Worm (Caenorhabditis elegans) whole organism, L3 larva: Measurements from ENCODE around the gene R07E3.7.

Source experiments
- R02D3.7 ChIP-seq: fragments of 150-350 bp; optimal IDR thresholded peaks from 2 replicates; lab custom pipeline; 2014; ENCODE audit warnings: missing biosample characterization, missing genetic modification characterization
- ZK546.5 ChIP-seq: sonication (generic microtip); optimal IDR thresholded peaks from 2 replicates; lab custom pipeline; 2017; ENCODE audit warnings: missing biosample characterization, missing genetic modification characterization
- ama-1 ChIP-seq: fragments of 150-350 bp; optimal IDR thresholded peaks from 2 replicates; lab custom pipeline; 2018
- ceh-28 ChIP-seq: fragments of 150-350 bp; optimal IDR thresholded peaks from 2 replicates; lab custom pipeline; 2014; ENCODE audit warnings: missing biosample characterization, missing genetic modification reagents, missing genetic modification characterization
- ceh-82 ChIP-seq: fragments of 150-350 bp; optimal IDR thresholded peaks from 2 replicates; lab custom pipeline; 2014; ENCODE audit warnings: missing biosample characterization, missing genetic modification characterization
- ceh-9 ChIP-seq: sonication (generic microtip); optimal IDR thresholded peaks from 2 replicates; lab custom pipeline; 2018; ENCODE audit warnings: missing biosample characterization, missing genetic modification characterization
- egl-27 ChIP-seq: sonication (generic microtip); optimal IDR thresholded peaks from 4 replicates; lab custom pipeline; 2017; ENCODE audit warnings: missing biosample characterization, missing genetic modification reagents, missing genetic modification characterization
- egl-5 ChIP-seq: fragments of 150-350 bp; optimal IDR thresholded peaks from 2 replicates; lab custom pipeline; 2017; ENCODE audit warnings: missing biosample characterization, missing genetic modification reagents, missing genetic modification characterization, inconsistent platforms
- elt-1 ChIP-seq: fragments of 150-350 bp; optimal IDR thresholded peaks from 2 replicates; lab custom pipeline; 2014; ENCODE audit warnings: missing biosample characterization, missing genetic modification characterization
- elt-2 ChIP-seq: sonication (generic microtip); optimal IDR thresholded peaks from 2 replicates; lab custom pipeline; 2016; ENCODE audit warnings: missing genetic modification reagents, mild to moderate bottlenecking, missing genetic modification characterization, missing compliant biosample characterization
- elt-3 ChIP-seq, 3 experiments: fragments of 150-350 bp in 1 of 3; sonication (generic microtip) in 2 of 3; optimal IDR thresholded peaks; 2 replicates in 2 of 3; 4 replicates in 1 of 3; lab custom pipeline; 2014 to 2017; ENCODE audit warnings: missing biosample characterization in 3 of 3, missing genetic modification characterization in 3 of 3
- eor-1 ChIP-seq, 2 experiments: fragments of 150-350 bp; optimal IDR thresholded peaks; 2 replicates each; lab custom pipeline; 2014 to 2018; ENCODE audit warnings: missing biosample characterization in 2 of 2, missing genetic modification characterization in 2 of 2
- fkh-10 ChIP-seq: sonication (generic microtip); optimal IDR thresholded peaks from 2 replicates; lab custom pipeline; 2017; ENCODE audit warnings: missing biosample characterization, missing genetic modification reagents, missing genetic modification characterization
- fkh-2 ChIP-seq: fragments of 150-350 bp; optimal IDR thresholded peaks from 2 replicates; lab custom pipeline; 2014; ENCODE audit warnings: missing biosample characterization, missing genetic modification reagents, missing genetic modification characterization
- fos-1 ChIP-seq: fragments of 150-350 bp; optimal IDR thresholded peaks from 2 replicates; lab custom pipeline; 2014; ENCODE audit warnings: missing biosample characterization, missing genetic modification characterization
- hmg-11 ChIP-seq: sonication (generic microtip); optimal IDR thresholded peaks from 2 replicates; lab custom pipeline; 2016; ENCODE audit warnings: missing genetic modification characterization, missing compliant biosample characterization
- jun-1 ChIP-seq: fragments of 150-350 bp; optimal IDR thresholded peaks from 2 replicates; lab custom pipeline; 2014; ENCODE audit warnings: missing biosample characterization, missing genetic modification reagents, missing genetic modification characterization
- lin-15B ChIP-seq: fragments of 150-350 bp; optimal IDR thresholded peaks from 2 replicates; lab custom pipeline; 2014; ENCODE audit warnings: missing biosample characterization, missing genetic modification characterization
- lin-39 ChIP-seq: fragments of 150-350 bp; optimal IDR thresholded peaks from 2 replicates; lab custom pipeline; 2018; ENCODE audit warnings: missing biosample characterization, missing genetic modification reagents, missing genetic modification characterization
- lsy-12 ChIP-seq: sonication (generic microtip); optimal IDR thresholded peaks from 2 replicates; lab custom pipeline; 2016; ENCODE audit warnings: mild to moderate bottlenecking, missing genetic modification characterization, missing compliant biosample characterization
- mdl-1 ChIP-seq: fragments of 150-350 bp; optimal IDR thresholded peaks from 2 replicates; lab custom pipeline; 2014; ENCODE audit warnings: missing biosample characterization, missing genetic modification characterization
- mml-1 ChIP-seq: fragments of 150-350 bp; sonication (generic microtip); optimal IDR thresholded peaks from 3 replicates; lab custom pipeline; 2014; ENCODE audit warnings: missing biosample characterization, missing genetic modification characterization
- nfya-1 ChIP-seq: sonication (generic microtip); optimal IDR thresholded peaks from 2 replicates; lab custom pipeline; 2017; ENCODE audit warnings: missing genetic modification characterization, mild to moderate bottlenecking, missing compliant biosample characterization, antibody characterized with exemption, moderate library complexity; ENCODE audit not compliant: insufficient read depth
- nhr-23 ChIP-seq: fragments of 150-350 bp; optimal IDR thresholded peaks from 2 replicates; lab custom pipeline; 2014; ENCODE audit warnings: missing biosample characterization, missing genetic modification reagents, missing genetic modification characterization
- nhr-237 ChIP-seq: fragments of 150-350 bp; optimal IDR thresholded peaks from 2 replicates; lab custom pipeline; 2014; ENCODE audit warnings: missing biosample characterization, missing genetic modification characterization
- nhr-25 ChIP-seq: sonication (generic microtip); optimal IDR thresholded peaks from 2 replicates; lab custom pipeline; 2017; ENCODE audit warnings: missing biosample characterization, missing genetic modification characterization
- nhr-28 ChIP-seq: fragments of 150-350 bp; optimal IDR thresholded peaks from 2 replicates; lab custom pipeline; 2014; ENCODE audit warnings: missing biosample characterization, missing genetic modification characterization
- nhr-43 ChIP-seq: sonication (generic microtip); optimal IDR thresholded peaks from 2 replicates; lab custom pipeline; 2016; ENCODE audit warnings: mild to moderate bottlenecking, missing genetic modification characterization, missing compliant biosample characterization; ENCODE audit not compliant: poor library complexity, severe bottlenecking
- nhr-76 ChIP-seq: fragments of 150-350 bp; sonication (generic microtip); optimal IDR thresholded peaks from 5 replicates; lab custom pipeline; 2014; ENCODE audit warnings: missing biosample characterization, missing genetic modification characterization
- nhr-77 ChIP-seq: fragments of 150-350 bp; optimal IDR thresholded peaks from 2 replicates; lab custom pipeline; 2014; ENCODE audit warnings: missing biosample characterization, missing genetic modification characterization
- pha-4 ChIP-seq: fragments of 150-350 bp; optimal IDR thresholded peaks from 2 replicates; lab custom pipeline; 2014; ENCODE audit warnings: missing biosample characterization, missing genetic modification reagents, missing genetic modification characterization
- pqm-1 ChIP-seq: fragments of 150-350 bp; optimal IDR thresholded peaks from 2 replicates; lab custom pipeline; 2017; ENCODE audit warnings: missing biosample characterization, missing genetic modification characterization, inconsistent platforms
- sea-2 ChIP-seq: fragments of 150-350 bp; sonication (generic microtip); optimal IDR thresholded peaks from 4 replicates; lab custom pipeline; 2014; ENCODE audit warnings: missing biosample characterization, missing genetic modification reagents, missing genetic modification characterization
- skn-1 ChIP-seq: fragments of 150-350 bp; optimal IDR thresholded peaks from 2 replicates; lab custom pipeline; 2014; ENCODE audit warnings: missing biosample characterization, missing genetic modification characterization
- snpc-4 ChIP-seq: fragments of 150-350 bp; optimal IDR thresholded peaks from 2 replicates; lab custom pipeline; 2014; ENCODE audit warnings: missing biosample characterization, missing genetic modification characterization
- tbx-2 ChIP-seq: sonication (generic microtip); optimal IDR thresholded peaks from 2 replicates; lab custom pipeline; 2016; ENCODE audit warnings: mild to moderate bottlenecking, missing genetic modification characterization, missing compliant biosample characterization
- unc-62 ChIP-seq: fragments of 150-350 bp; sonication (generic microtip); optimal IDR thresholded peaks from 4 replicates; lab custom pipeline; 2014; ENCODE audit warnings: missing biosample characterization, missing genetic modification reagents, missing genetic modification characterization
- zag-1 ChIP-seq: fragments of 150-350 bp; optimal IDR thresholded peaks from 2 replicates; lab custom pipeline; 2014; ENCODE audit warnings: missing biosample characterization, missing genetic modification characterization
- ztf-4 ChIP-seq: fragments of 150-350 bp; optimal IDR thresholded peaks from 2 replicates; lab custom pipeline; 2014; ENCODE audit warnings: missing biosample characterization, missing genetic modification characterization

R07E3.7 gene

DNA sequence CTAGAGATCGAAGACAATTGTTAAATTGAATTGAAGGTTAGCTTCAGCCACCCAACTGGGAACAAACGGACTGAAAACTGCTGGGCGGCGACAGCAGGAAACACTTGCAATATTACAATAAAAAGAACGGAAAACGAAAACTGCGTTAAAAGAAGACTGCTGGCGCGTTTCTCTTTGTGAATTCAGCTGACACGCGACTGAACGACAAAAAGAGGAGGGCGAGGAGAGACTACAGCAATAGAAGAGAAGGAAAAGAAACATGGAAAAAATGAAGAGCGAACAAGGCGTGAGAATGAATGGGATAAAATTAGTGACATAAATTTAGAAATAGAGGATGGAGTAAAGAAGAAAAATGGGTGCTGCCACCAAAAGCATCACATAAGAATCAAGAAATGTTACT, 22.1 kb upstream of the R07E3.7 start:
- TF ChIP-seq fkh-10 (GFP tag; lab: Kevin White, UChicago), result peak; percentile 69
- peak; percentile 83 for TF ChIP-seq lsy-12 (tag; lab: Kevin White, UChicago)
- TF ChIP-seq lin-39 (tag; lab: Kevin White, UChicago), result peak; percentile 57
- TF ChIP-seq nfya-1 (tag; lab: Kevin White, UChicago), result peak; percentile 91
- TF ChIP-seq ceh-28 (tag; lab: Kevin White, UChicago), result peak; percentile 73
- TF ChIP-seq ceh-82 (tag; lab: Kevin White, UChicago), result peak; percentile 53
- peak; percentile 98 for TF ChIP-seq nhr-23 (tag; lab: Kevin White, UChicago)
- peak; percentile 68 for TF ChIP-seq lin-15B (tag; lab: Kevin White, UChicago)
- TF ChIP-seq egl-5 (tag; lab: Kevin White, UChicago), result peak; percentile 88
- no peak for TF ChIP-seq mml-1 (tag; lab: Kevin White, UChicago)
- TF ChIP-seq jun-1, result peak; percentile 86
- no peak for TF ChIP-seq nhr-28 (tag; lab: Kevin White, UChicago)
- TF ChIP-seq pha-4 (tag; lab: Kevin White, UChicago), result peak; percentile 89
- TF ChIP-seq nhr-77 (tag; lab: Kevin White, UChicago), result no peak
- TF ChIP-seq nhr-25 (tag; lab: Kevin White, UChicago), result peak; percentile 97
- TF ChIP-seq pqm-1 (tag; lab: Kevin White, UChicago), result peak; percentile 62
- TF ChIP-seq zag-1 (tag; lab: Kevin White, UChicago), result no peak
- TF ChIP-seq R02D3.7 (tag; lab: Kevin White, UChicago), result peak; percentile 32
- TF ChIP-seq elt-1 (tag; lab: Kevin White, UChicago), result peak; percentile 5
- TF ChIP-seq ztf-4 (tag; lab: Kevin White, UChicago), result peak; percentile 1
- TF ChIP-seq tbx-2 (tag; lab: Kevin White, UChicago), result peak; percentile 72
- TF ChIP-seq hmg-11 (tag; lab: Kevin White, UChicago), result peak; percentile 91
- peak; percentile 39 for TF ChIP-seq ama-1 (lab: Kevin White, UChicago)
- TF ChIP-seq mdl-1, result peak; percentile 82
- TF ChIP-seq nhr-43 (tag; lab: Kevin White, UChicago), result peak; percentile 81
- peak; percentile 83 for TF ChIP-seq snpc-4 (tag; lab: Kevin White, UChicago)
- peak; percentile 65 for TF ChIP-seq elt-2 (tag; lab: Kevin White, UChicago)
- peak; percentile 46 for TF ChIP-seq egl-27 (tag; lab: Kevin White, UChicago)
- no peak for TF ChIP-seq unc-62 (GFP tag; lab: Kevin White, UChicago)
- TF ChIP-seq skn-1, result peak; percentile 61
- no peak for TF ChIP-seq elt-3 (tag; optimal IDR thresholded peaks at IDR 0.05; lab: Kevin White, UChicago)
- no peak for TF ChIP-seq nhr-76

DNA sequence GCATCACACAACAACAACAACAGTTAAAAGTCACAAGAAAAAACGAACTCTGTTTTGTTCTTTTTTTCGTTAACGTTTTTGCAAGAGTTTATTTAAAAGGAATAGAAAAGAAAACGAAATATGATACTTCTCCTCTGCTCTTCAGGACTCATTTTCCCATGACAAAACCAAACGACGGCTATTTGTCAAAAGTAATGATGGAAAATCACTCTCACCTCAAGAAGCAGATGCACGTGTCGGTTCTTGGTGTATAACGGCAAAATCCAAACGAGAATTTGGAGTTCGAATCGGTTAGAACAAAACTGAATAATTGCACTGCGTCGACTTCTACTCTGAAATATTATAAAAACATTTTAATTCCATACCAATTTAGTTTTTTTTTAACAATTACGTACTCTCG, 21.4 kb upstream of the R07E3.7 start:
- TF ChIP-seq nhr-25 (tag; lab: Kevin White, UChicago) (no peak), ZK546.5 (tag; lab: Kevin White, UChicago) (no peak), mml-1 (tag; lab: Kevin White, UChicago) (no peak), nhr-43 (tag; lab: Kevin White, UChicago) (no peak), lin-39 (tag; lab: Kevin White, UChicago) (no peak), elt-3 (tag; optimal IDR thresholded peaks at IDR 0.05; lab: Kevin White, UChicago) (no peak), ceh-82 (tag; lab: Kevin White, UChicago) (no peak), nhr-237 (no peak), lsy-12 (tag; lab: Kevin White, UChicago) (no peak), elt-1 (tag; lab: Kevin White, UChicago) (no peak), fkh-2 (tag; lab: Kevin White, UChicago) (no peak), nhr-76 (no peak), unc-62 (GFP tag; lab: Kevin White, UChicago) (no peak), sea-2 (GFP tag; lab: Kevin White, UChicago) (no peak), ztf-4 (tag; lab: Kevin White, UChicago) (no peak), hmg-11 (tag; lab: Kevin White, UChicago) (no peak)

DNA sequence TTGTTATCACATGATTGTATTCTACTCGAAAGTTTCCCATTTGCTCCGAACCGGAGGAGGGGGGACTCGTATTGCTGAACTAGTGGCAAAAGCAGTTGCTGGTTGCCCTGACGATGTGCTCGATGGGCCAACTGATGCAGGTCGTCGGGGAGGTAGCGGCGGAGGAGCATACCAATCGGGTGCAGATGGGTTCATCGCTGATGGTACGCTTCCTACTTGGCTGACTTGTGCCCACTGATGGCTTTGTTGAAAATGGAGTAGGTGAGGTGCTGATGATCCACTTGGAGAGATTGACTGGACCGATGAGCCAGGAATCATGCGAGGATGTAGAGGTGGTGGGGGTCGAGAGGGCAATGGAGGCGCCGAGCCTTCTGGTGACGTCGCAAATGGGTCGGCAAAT, 18.0 kb upstream of the R07E3.7 start:
- TF ChIP-seq fkh-10 (GFP tag; lab: Kevin White, UChicago) (no peak), skn-1 (no peak), fos-1 (no peak), ceh-9 (tag; lab: Kevin White, UChicago) (no peak), tbx-2 (tag; lab: Kevin White, UChicago) (no peak), nhr-76 (no peak), eor-1 (tag; optimal IDR thresholded peaks at IDR 0.05; lab: Kevin White, UChicago) (no peak), egl-27 (tag; lab: Kevin White, UChicago) (no peak)
